Worm (Caenorhabditis elegans): Measurements from ENCODE around the gene M05D6.8.
A peak's percentile ranks its signal among the peaks of the same experiment; 100 is the strongest.

The M05D6.8 gene

DNA sequence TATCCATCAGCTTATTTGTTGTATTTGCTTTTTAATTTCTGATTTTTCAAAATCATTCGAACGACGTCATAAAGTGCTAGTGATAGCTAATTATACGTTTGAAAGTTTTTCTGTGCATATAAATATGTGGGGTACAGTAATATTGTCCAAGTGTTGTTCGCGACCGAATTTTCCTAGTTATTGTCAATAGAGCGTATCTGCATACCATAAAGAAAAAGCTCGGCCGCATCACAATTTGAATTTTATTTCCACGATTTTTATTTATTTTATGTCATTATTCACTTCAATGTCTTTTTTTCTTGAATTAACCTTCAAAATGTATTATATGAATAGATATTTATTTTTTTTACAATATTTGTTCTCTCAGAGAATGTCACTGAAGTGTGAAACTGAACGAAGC lies 45.7 kb upstream of the M05D6.8 start, which contains the start of gene rnh-2 (continued):
- TF ChIP-seq alr-1 (tag; optimal IDR thresholded peaks at IDR 0.05; ENCODE audit: borderline replicate concordance), result no peak
- peak; percentile 78 for TF ChIP-seq nhr-85 (tag)
- peak; percentile 25 for TF ChIP-seq skn-1 (tag; optimal IDR thresholded peaks at IDR 0.05)
- TF ChIP-seq nhr-12 (tag; optimal IDR thresholded peaks at IDR 0.05), result no peak
- TF ChIP-seq sup-37 (GFP tag; optimal IDR thresholded peaks at IDR 0.05), result no peak
- peak; percentile 42 for TF ChIP-seq nhr-77 (tag; optimal IDR thresholded peaks at IDR 0.05)
- peak; percentile 28 for TF ChIP-seq elt-2 (tag; optimal IDR thresholded peaks at IDR 0.05)
- TF ChIP-seq lsy-2 (tag; optimal IDR thresholded peaks at IDR 0.05), result peak; percentile 72 to 94
- peak; percentile 53 for TF ChIP-seq blmp-1 (tag; optimal IDR thresholded peaks at IDR 0.05)
- TF ChIP-seq unc-98 (GFP tag; IDR thresholded peaks at IDR 0.05), result no peak
- TF ChIP-seq C34B4.2 (tag; optimal IDR thresholded peaks at IDR 0.05), result no peak
- TF ChIP-seq mdl-1 (tag; optimal IDR thresholded peaks at IDR 0.05), result no peak
- TF ChIP-seq ceh-90 (tag; optimal IDR thresholded peaks at IDR 0.05), result peak; percentile 71
- no peak for TF ChIP-seq fkh-10 (GFP tag; optimal IDR thresholded peaks at IDR 0.05)
- no peak for TF ChIP-seq lin-39 (tag; optimal IDR thresholded peaks at IDR 0.05)
- TF ChIP-seq rnt-1 (tag; optimal IDR thresholded peaks at IDR 0.05), result peak; percentile 90
- TF ChIP-seq fos-1 (tag; optimal IDR thresholded peaks at IDR 0.05), result peak; percentile 59
- no peak for TF ChIP-seq mef-2 (tag; optimal IDR thresholded peaks at IDR 0.05)
- TF ChIP-seq unc-30 (tag; optimal IDR thresholded peaks at IDR 0.05), result no peak
- TF ChIP-seq lin-14 (GFP tag; optimal IDR thresholded peaks at IDR 0.05), result peak; percentile 77
- no peak for TF ChIP-seq efl-3 (GFP tag; optimal IDR thresholded peaks at IDR 0.05)
- peak; percentile 56 for TF ChIP-seq lin-13 (GFP tag; optimal IDR thresholded peaks at IDR 0.05)
- no peak for TF ChIP-seq ama-1 (optimal IDR thresholded peaks at IDR 0.05)
- TF ChIP-seq nhr-90 (tag; optimal IDR thresholded peaks at IDR 0.05; ENCODE audit: poor library complexity), result peak; percentile 55
- TF ChIP-seq nhr-76 (tag; optimal IDR thresholded peaks at IDR 0.05), result no peak
- TF ChIP-seq ceh-82 (tag; optimal IDR thresholded peaks at IDR 0.05), result peak; percentile 0 to 76 (median 30)
- TF ChIP-seq nhr-237 (tag; optimal IDR thresholded peaks at IDR 0.05), result no peak
- TF ChIP-seq dsc-1 (tag; optimal IDR thresholded peaks at IDR 0.05), result no peak
- TF ChIP-seq hlh-17 (GFP tag; optimal IDR thresholded peaks at IDR 0.05; ENCODE audit: borderline replicate concordance), result no peak
- TF ChIP-seq aha-1 (tag; optimal IDR thresholded peaks at IDR 0.05), result no peak
- TF ChIP-seq vab-15 (tag; optimal IDR thresholded peaks at IDR 0.05), result no peak
- TF ChIP-seq isw-1 (GFP tag; IDR thresholded peaks at IDR 0.05), result no peak
- TF ChIP-seq snu-23 (GFP tag; optimal IDR thresholded peaks at IDR 0.05), result peak; percentile 70
- TF ChIP-seq mep-1 (tag; optimal IDR thresholded peaks at IDR 0.05), result peak; percentile 86
- TF ChIP-seq pqm-1 (tag; optimal IDR thresholded peaks at IDR 0.05), result no peak
- TF ChIP-seq efl-1 (optimal IDR thresholded peaks at IDR 0.05), result peak; percentile 67 to 75
- peak; percentile 73 to 96 for TF ChIP-seq efl-1 (GFP tag; optimal IDR thresholded peaks at IDR 0.05 in 1 of 2)
- no peak for TF ChIP-seq nhr-11 (tag; optimal IDR thresholded peaks at IDR 0.05)
- no peak for TF ChIP-seq hpl-2 (GFP tag; optimal IDR thresholded peaks at IDR 0.05)
- peak; percentile 52 for TF ChIP-seq nhr-19 (GFP tag; conservative IDR thresholded peaks at IDR 0.05)
- no peak for TF ChIP-seq zag-1 (tag; optimal IDR thresholded peaks at IDR 0.05)
- peak; percentile 75 to 84 for TF ChIP-seq lin-35 (GFP tag; optimal IDR thresholded peaks at IDR 0.05)
- no peak for TF ChIP-seq ets-5 (GFP tag; IDR thresholded peaks at IDR 0.05)
- peak; percentile 85 for TF ChIP-seq lir-3 (tag; optimal IDR thresholded peaks at IDR 0.05; ENCODE audit: poor library complexity)
- TF ChIP-seq unc-62 (GFP tag; optimal IDR thresholded peaks at IDR 0.05), result no peak
- TF ChIP-seq elt-3 (tag; optimal IDR thresholded peaks at IDR 0.05), result peak in 2 of 6 experiments; percentile 21 to 27
- TF ChIP-seq unc-130 (tag; optimal IDR thresholded peaks at IDR 0.05), result peak; percentile 17
- TF ChIP-seq irx-1 (tag; optimal IDR thresholded peaks at IDR 0.05), result no peak
- no peak for TF ChIP-seq nhr-84 (tag; optimal IDR thresholded peaks at IDR 0.05)
- TF ChIP-seq nhr-47 (tag; optimal IDR thresholded peaks at IDR 0.05), result peak; percentile 69
- peak; percentile 55 to 79 (median 68) for TF ChIP-seq dpl-1 (GFP tag; optimal IDR thresholded peaks at IDR 0.05)
- no peak for TF ChIP-seq ceh-8 (GFP tag; optimal IDR thresholded peaks at IDR 0.05)
- no peak for TF ChIP-seq ces-1 (GFP tag; optimal IDR thresholded peaks at IDR 0.05)
- TF ChIP-seq jun-1 (tag; optimal IDR thresholded peaks at IDR 0.05), result no peak
